Worm (Caenorhabditis elegans) whole organism, late embryonic: ENCODE measurements around the gene sar-1.
A peak's percentile ranks its signal among the peaks of the same experiment; 100 is the strongest.

Source experiments
- C08G9.2 ChIP-seq: sonication (generic microtip); optimal IDR thresholded peaks from 2 replicates; lab custom pipeline; 2016; ENCODE audit warnings: mild to moderate bottlenecking, missing genetic modification characterization, moderate library complexity, missing compliant biosample characterization
- C38D4.7 ChIP-seq: fragments of 200-800 bp; sonication (Bioruptor generic); optimal IDR thresholded peaks from 2 replicates; lab custom pipeline; 2018; ENCODE audit warnings: mild to moderate bottlenecking, missing genetic modification characterization, moderate library complexity, missing compliant biosample characterization
- K02D7.2 ChIP-seq: sonication (generic microtip); optimal IDR thresholded peaks from 2 replicates; lab custom pipeline; 2017; ENCODE audit warnings: mild to moderate bottlenecking, missing genetic modification characterization, missing compliant biosample characterization
- K09A11.1 ChIP-seq: sonication (generic microtip); optimal IDR thresholded peaks from 2 replicates; lab custom pipeline; 2017; ENCODE audit warnings: antibody characterized with exemption, mild to moderate bottlenecking, missing genetic modification characterization, missing compliant biosample characterization; ENCODE audit not compliant: insufficient read depth
- ahr-1 ChIP-seq: sonication (generic microtip); optimal IDR thresholded peaks from 2 replicates; lab custom pipeline; 2016; ENCODE audit warnings: missing genetic modification characterization, missing compliant biosample characterization
- ceh-18 ChIP-seq: sonication (generic microtip); optimal IDR thresholded peaks from 2 replicates; lab custom pipeline; 2016; ENCODE audit warnings: missing genetic modification characterization, missing compliant biosample characterization
- ceh-19 ChIP-seq: fragments of 200-800 bp; sonication (Bioruptor generic); optimal IDR thresholded peaks from 2 replicates; lab custom pipeline; 2018; ENCODE audit warnings: mild to moderate bottlenecking, missing genetic modification characterization, missing compliant biosample characterization
- ceh-24 ChIP-seq: sonication (generic microtip); optimal IDR thresholded peaks from 2 replicates; lab custom pipeline; 2016; ENCODE audit warnings: mild to moderate bottlenecking, missing genetic modification characterization, missing compliant biosample characterization
- ceh-31 ChIP-seq: sonication (generic microtip); optimal IDR thresholded peaks from 2 replicates; lab custom pipeline; 2016; ENCODE audit warnings: missing genetic modification characterization, missing compliant biosample characterization
- ceh-45 ChIP-seq: fragments of 200-800 bp; sonication (Bioruptor generic); IDR thresholded peaks from 2 replicates; pipeline ENCODE4 v1.3.6; 2022; ENCODE audit warnings: missing genetic modification reagents, missing genetic modification characterization, missing compliant biosample characterization
- ceh-6 ChIP-seq: fragments of 200-800 bp; sonication (Bioruptor generic); optimal IDR thresholded peaks from 2 replicates; lab custom pipeline; 2018; ENCODE audit warnings: mild to moderate bottlenecking, missing genetic modification characterization, missing compliant biosample characterization
- che-1 ChIP-seq: sonication (generic microtip); optimal IDR thresholded peaks from 2 replicates; lab custom pipeline; 2016; ENCODE audit warnings: mild to moderate bottlenecking, missing genetic modification characterization, missing compliant biosample characterization
- dve-1 ChIP-seq: sonication (generic microtip); optimal IDR thresholded peaks from 2 replicates; lab custom pipeline; 2017; ENCODE audit warnings: antibody characterized with exemption, mild to moderate bottlenecking, missing genetic modification characterization, missing compliant biosample characterization
- ets-4 ChIP-seq: sonication (generic microtip); optimal IDR thresholded peaks from 2 replicates; lab custom pipeline; 2016; ENCODE audit warnings: missing genetic modification characterization, missing compliant biosample characterization
- eyg-1 ChIP-seq: sonication (generic microtip); optimal IDR thresholded peaks from 2 replicates; lab custom pipeline; 2016; ENCODE audit warnings: missing genotype, missing genetic modification characterization, missing compliant biosample characterization
- fkh-10 ChIP-seq: fragments of 150-350 bp; optimal IDR thresholded peaks from 2 replicates; lab custom pipeline; 2014; ENCODE audit warnings: missing biosample characterization, missing genetic modification reagents, missing genetic modification characterization
- fkh-6 ChIP-seq: sonication (generic microtip); optimal IDR thresholded peaks from 2 replicates; lab custom pipeline; 2016; ENCODE audit warnings: missing genetic modification characterization, missing compliant biosample characterization
- gmeb-2 ChIP-seq: sonication (generic microtip); optimal IDR thresholded peaks from 2 replicates; lab custom pipeline; 2016; ENCODE audit warnings: missing genetic modification characterization, inconsistent platforms, missing compliant biosample characterization
- lim-6 ChIP-seq: sonication (generic microtip); optimal IDR thresholded peaks from 2 replicates; lab custom pipeline; 2016; ENCODE audit warnings: missing genetic modification characterization, missing compliant biosample characterization
- madf-2 ChIP-seq: sonication (generic microtip); optimal IDR thresholded peaks from 2 replicates; lab custom pipeline; 2017; ENCODE audit warnings: missing genetic modification characterization, missing compliant biosample characterization
- nhr-11 ChIP-seq: fragments of 150-350 bp; optimal IDR thresholded peaks from 2 replicates; lab custom pipeline; 2014; ENCODE audit warnings: missing biosample characterization, missing genetic modification characterization
- nhr-232 ChIP-seq: sonication (generic microtip); optimal IDR thresholded peaks from 2 replicates; lab custom pipeline; 2016; ENCODE audit warnings: missing genetic modification characterization, missing compliant biosample characterization
- odd-2 ChIP-seq: sonication (generic microtip); optimal IDR thresholded peaks from 2 replicates; lab custom pipeline; 2017; ENCODE audit warnings: antibody characterized with exemption, mild to moderate bottlenecking, missing genetic modification characterization, missing compliant biosample characterization
- pag-3 ChIP-seq: sonication (generic microtip); optimal IDR thresholded peaks from 2 replicates; lab custom pipeline; 2016; ENCODE audit warnings: missing compliant biosample characterization, missing genetic modification characterization, borderline replicate concordance
- pax-1 ChIP-seq: fragments of 150-350 bp; optimal IDR thresholded peaks from 2 replicates; lab custom pipeline; 2014; ENCODE audit warnings: missing biosample characterization, missing genetic modification characterization
- pha-2 ChIP-seq: sonication (generic microtip); optimal IDR thresholded peaks from 2 replicates; lab custom pipeline; 2017; ENCODE audit warnings: mild to moderate bottlenecking, missing genetic modification characterization, missing compliant biosample characterization
- rnt-1 ChIP-seq: sonication (generic microtip); optimal IDR thresholded peaks from 2 replicates; lab custom pipeline; 2016; ENCODE audit warnings: missing genetic modification characterization, missing compliant biosample characterization
- sox-2 ChIP-seq: fragments of 200-800 bp; sonication (Bioruptor generic); IDR thresholded peaks from 2 replicates; pipeline ENCODE4 v1.3.6; 2022; ENCODE audit warnings: missing genetic modification reagents, missing genetic modification characterization, missing compliant biosample characterization
- sox-4 ChIP-seq: sonication (generic microtip); optimal IDR thresholded peaks from 2 replicates; lab custom pipeline; 2017; ENCODE audit warnings: mild to moderate bottlenecking, missing genetic modification characterization, inconsistent platforms, missing compliant biosample characterization
- syd-9 ChIP-seq: sonication (generic microtip); optimal IDR thresholded peaks from 2 replicates; lab custom pipeline; 2016; ENCODE audit warnings: mild to moderate bottlenecking, missing genetic modification characterization, moderate library complexity, missing compliant biosample characterization
- ttx-3 ChIP-seq: sonication (generic microtip); optimal IDR thresholded peaks from 2 replicates; lab custom pipeline; 2016; ENCODE audit warnings: missing genetic modification reagents, missing genetic modification characterization, missing compliant biosample characterization
- unc-3 ChIP-seq, 2 experiments: fragments of 200-800 bp in 1 of 2; sonication (Bioruptor generic) in 1 of 2; sonication (generic microtip) in 1 of 2; conservative IDR thresholded peaks in 1 of 2; optimal IDR thresholded peaks in 1 of 2; 2 replicates each; pipeline versions ENCODE4 v1.3.6 to Lab custom; 2016 to 2022; ENCODE audit warnings: missing compliant biosample characterization in 2 of 2, missing genetic modification characterization in 2 of 2, missing genetic modification reagents in 1 of 2
- unc-42 ChIP-seq: sonication (generic microtip); optimal IDR thresholded peaks from 2 replicates; lab custom pipeline; 2016; ENCODE audit warnings: missing genotype, missing genetic modification characterization, missing compliant biosample characterization
- unc-55 ChIP-seq: sonication (generic microtip); optimal IDR thresholded peaks from 2 replicates; lab custom pipeline; 2017; ENCODE audit warnings: missing biosample characterization, missing genetic modification reagents, missing genetic modification characterization
- unc-86 ChIP-seq: sonication (generic microtip); optimal IDR thresholded peaks from 2 replicates; lab custom pipeline; 2016; ENCODE audit warnings: missing genetic modification characterization, missing compliant biosample characterization
- ztf-16 ChIP-seq: sonication (generic microtip); optimal IDR thresholded peaks from 2 replicates; lab custom pipeline; 2017; ENCODE audit warnings: missing genetic modification characterization, missing compliant biosample characterization

sar-1 gene

ce11 chrIV:4513269-4513819 lies at the start of gene sar-1 (continued):
- TF ChIP-seq ceh-31 (tag; lab: Kevin White, UChicago), result peak; percentile 67
- peak; percentile 5 for TF ChIP-seq madf-2 (tag; lab: Kevin White, UChicago)
- TF ChIP-seq ceh-18, result peak; percentile 45
- TF ChIP-seq ceh-6 (GFP tag; lab: Kevin White, UChicago), result no peak
- TF ChIP-seq eyg-1 (tag; lab: Kevin White, UChicago), result no peak
- TF ChIP-seq pax-1 (tag; lab: Kevin White, UChicago), result no peak
- no peak for TF ChIP-seq unc-55 (GFP tag; lab: Kevin White, UChicago)
- TF ChIP-seq odd-2 (tag; lab: Kevin White, UChicago), result no peak
- no peak for TF ChIP-seq ceh-24 (tag; lab: Kevin White, UChicago)
- no peak for TF ChIP-seq ahr-1 (tag; lab: Kevin White, UChicago)
- no peak for TF ChIP-seq lim-6 (tag; lab: Kevin White, UChicago)
- no peak for TF ChIP-seq ttx-3 (tag; lab: Kevin White, UChicago)
- no peak for TF ChIP-seq ceh-19 (GFP tag; lab: Kevin White, UChicago)
- no peak for TF ChIP-seq ceh-45 (GFP tag; lab: Robert Waterston, UW)
- TF ChIP-seq dve-1 (tag; lab: Kevin White, UChicago), result no peak
- TF ChIP-seq K09A11.1 (tag; lab: Kevin White, UChicago), result no peak

- no peak for TF ChIP-seq unc-86 (tag; lab: Kevin White, UChicago)
- TF ChIP-seq ztf-16 (tag; lab: Kevin White, UChicago), result no peak
- no peak for TF ChIP-seq K02D7.2 (tag; lab: Kevin White, UChicago)
- TF ChIP-seq C08G9.2 (tag; lab: Kevin White, UChicago), result no peak
- TF ChIP-seq C38D4.7 (GFP tag; lab: Kevin White, UChicago), result no peak
- no peak for TF ChIP-seq che-1 (tag; lab: Kevin White, UChicago)
- TF ChIP-seq pha-2, result no peak
- TF ChIP-seq lim-6 (tag; lab: Kevin White, UChicago), result no peak
- no peak for TF ChIP-seq fkh-6 (tag; lab: Kevin White, UChicago)
- TF ChIP-seq gmeb-2, result no peak
- TF ChIP-seq unc-42 (tag; lab: Kevin White, UChicago), result no peak
- TF ChIP-seq fkh-10 (GFP tag; lab: Kevin White, UChicago), result no peak
- no peak for TF ChIP-seq nhr-11
- no peak for TF ChIP-seq ceh-31 (tag; lab: Kevin White, UChicago)
- no peak for TF ChIP-seq pag-3
- TF ChIP-seq rnt-1 (tag; lab: Kevin White, UChicago), result no peak
- no peak for TF ChIP-seq ceh-6 (GFP tag; lab: Kevin White, UChicago)
- TF ChIP-seq, all 69 proteins: peak for 0
Measured at ce11 chrIV:4562599-4563116, 49.5 kb upstream of the sar-1 start, which contains the start of gene igeg-1. Gene igeg-1 (plus strand): TSS chrIV:4562649.

ce11 chrIV:4559160-4559559 lies 46.0 kb upstream of the sar-1 start:
- TF ChIP-seq syd-9 (tag; lab: Kevin White, UChicago) (no peak), fkh-6 (tag; lab: Kevin White, UChicago) (no peak), unc-3 (GFP tag; conservative IDR thresholded peaks at IDR 0.05; lab: Robert Waterston, UW) (no peak), unc-3 (tag; optimal IDR thresholded peaks at IDR 0.05; lab: Kevin White, UChicago) (no peak), sox-4 (no peak), nhr-232 (tag; lab: Kevin White, UChicago) (no peak), ceh-45 (GFP tag; lab: Robert Waterston, UW) (no peak), ceh-6 (GFP tag; lab: Kevin White, UChicago) (no peak), ets-4 (no peak), K09A11.1 (tag; lab: Kevin White, UChicago) (no peak), sox-2 (no peak), ztf-16 (tag; lab: Kevin White, UChicago) (no peak), odd-2 (tag; lab: Kevin White, UChicago) (no peak)
- TF ChIP-seq, all 69 proteins: peak for 0
